Worm (Caenorhabditis elegans) whole organism, L1 larva: ENCODE measurements around the gene F42F12.3.

Source experiments
- C16A3.4 ChIP-seq: fragments of 150-350 bp; optimal IDR thresholded peaks from 2 replicates; lab custom pipeline; 2014; ENCODE audit warnings: missing biosample characterization, missing genetic modification characterization
- aly-2 ChIP-seq: fragments of 150-350 bp; optimal IDR thresholded peaks from 2 replicates; lab custom pipeline; 2014; ENCODE audit warnings: missing biosample characterization, missing genetic modification characterization
- ama-1 ChIP-seq: fragments of 150-350 bp; optimal IDR thresholded peaks from 2 replicates; lab custom pipeline; 2014
- efl-1 ChIP-seq, 4 experiments: fragments of 150-350 bp; optimal IDR thresholded peaks in 3 of 4; peaks in 1 of 4; 1 replicate in 1 of 4; 2 replicates in 3 of 4; lab custom pipeline; 2014; ENCODE audit warnings: missing biosample characterization in 2 of 4, missing genetic modification characterization in 2 of 4, missing genetic modification reagents in 2 of 4
- isw-1 ChIP-seq: fragments of 200-800 bp; sonication (Bioruptor generic); IDR thresholded peaks from 2 replicates; pipeline ENCODE4 v1.3.6; 2022; ENCODE audit warnings: missing genetic modification characterization, missing compliant biosample characterization
- lin-15B ChIP-seq: fragments of 150-350 bp; sonication (generic microtip); optimal IDR thresholded peaks from 3 replicates; lab custom pipeline; 2014; ENCODE audit warnings: missing biosample characterization, missing genetic modification characterization
- lsy-2 ChIP-seq, 2 experiments: fragments of 150-350 bp; optimal IDR thresholded peaks; 2 replicates each; lab custom pipeline; 2014; ENCODE audit warnings: missing biosample characterization in 2 of 2, missing genetic modification characterization in 2 of 2
- nhr-11 ChIP-seq: fragments of 150-350 bp; optimal IDR thresholded peaks from 2 replicates; lab custom pipeline; 2014; ENCODE audit warnings: missing biosample characterization, missing genetic modification characterization
- nhr-237 ChIP-seq: fragments of 150-350 bp; optimal IDR thresholded peaks from 2 replicates; lab custom pipeline; 2014; ENCODE audit warnings: missing biosample characterization, missing genetic modification characterization
- swsn-7 ChIP-seq: sonication (generic microtip); optimal IDR thresholded peaks from 2 replicates; lab custom pipeline; 2016; ENCODE audit warnings: missing genetic modification characterization, missing compliant biosample characterization
- unc-62 ChIP-seq: fragments of 150-350 bp; optimal IDR thresholded peaks from 2 replicates; lab custom pipeline; 2014; ENCODE audit warnings: missing biosample characterization, missing genetic modification reagents, missing genetic modification characterization
- ztf-11 ChIP-seq, 2 experiments: sonication (generic microtip); optimal IDR thresholded peaks; 2 replicates each; lab custom pipeline; 2016 to 2017; ENCODE audit warnings: missing genetic modification characterization in 2 of 2, missing biosample characterization in 1 of 2, missing compliant biosample characterization in 1 of 2

DNA sequence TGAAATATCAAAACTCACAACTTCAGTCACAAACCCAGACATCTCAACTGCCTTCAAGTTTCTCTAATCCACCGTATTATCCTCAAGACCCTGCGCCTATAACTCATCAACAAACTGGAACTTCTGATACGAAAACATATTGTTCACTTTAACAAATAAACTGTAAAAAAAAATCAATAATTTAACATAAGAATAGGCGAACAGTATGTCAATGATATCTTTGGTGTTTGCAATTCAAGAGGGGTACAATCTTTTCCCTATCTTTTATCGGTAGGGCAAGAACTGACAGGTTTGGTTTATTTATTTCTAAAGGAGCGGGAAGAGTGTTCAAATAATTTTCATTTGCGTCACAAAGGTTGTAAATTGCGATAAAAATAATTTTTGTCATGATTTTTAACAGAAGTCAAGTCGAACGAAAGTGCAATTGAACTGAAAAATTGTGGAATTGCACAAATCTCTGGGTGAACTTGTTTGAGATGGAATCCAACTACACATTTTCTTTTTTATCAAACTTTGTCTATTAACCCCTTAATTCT lies 12.6 kb downstream of the F42F12.3 start:
- TF ChIP-seq lsy-2 (tag; optimal IDR thresholded peaks at IDR 0.05; lab: Kevin White, UChicago) (peak; percentile 96), nhr-237 (peak; percentile 98), C16A3.4 (tag; lab: Kevin White, UChicago) (peak; percentile 99), swsn-7 (tag; lab: Kevin White, UChicago) (peak; percentile 98), unc-62 (GFP tag; lab: Kevin White, UChicago) (no peak), nhr-11 (tag; lab: Kevin White, UChicago) (peak; percentile 100), efl-1 (optimal IDR thresholded peaks at IDR 0.05; lab: Kevin White, UChicago) (peak; percentile 80 to 83), efl-1 (GFP tag; optimal IDR thresholded peaks at IDR 0.05 in 1 of 2; lab: Kevin White, UChicago) (peak; percentile 52 to 96), ama-1 (lab: Kevin White, UChicago) (no peak), lin-15B (tag; lab: Kevin White, UChicago) (no peak), aly-2 (tag; lab: Kevin White, UChicago) (peak; percentile 99), isw-1 (peak; percentile 82), ztf-11 (tag; optimal IDR thresholded peaks at IDR 0.05; lab: Kevin White, UChicago) (peak; percentile 49 to 89)
